Fruit fly (Drosophila melanogaster): ENCODE measurements around the gene CG16974.
A peak's percentile ranks its signal among the peaks of the same experiment; 100 is the strongest.

The CG16974 gene

DNA sequence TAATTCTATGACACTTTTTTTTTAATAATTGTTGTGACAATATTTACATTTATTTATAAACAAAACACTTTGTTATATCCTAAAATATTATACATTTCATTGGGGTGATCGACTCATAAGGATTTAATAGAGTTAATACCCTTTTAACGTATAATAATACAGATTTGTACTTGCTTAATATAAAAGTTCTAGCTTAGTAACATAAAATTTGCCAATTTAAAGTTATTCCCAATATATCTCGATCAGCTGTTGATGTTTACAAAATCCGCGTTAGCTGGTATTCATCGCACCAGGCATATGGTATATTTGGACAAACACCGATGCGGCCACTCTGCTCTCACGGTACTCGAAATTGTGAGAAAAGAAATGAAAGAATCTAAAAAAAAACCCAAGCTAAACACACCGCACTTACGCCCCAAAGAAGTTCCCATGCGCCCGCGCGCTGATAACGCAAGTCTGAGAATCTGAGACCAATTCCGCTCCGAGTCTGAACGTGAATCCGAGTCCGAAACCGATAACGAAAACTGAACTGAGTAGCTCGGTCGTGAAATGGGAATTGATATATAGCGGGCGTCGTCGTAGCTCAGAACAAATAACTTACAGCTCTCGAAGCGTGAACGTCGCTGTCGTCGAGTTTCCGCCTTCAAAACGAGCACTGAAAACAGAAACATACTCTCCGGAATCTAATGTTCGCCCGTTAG is 11.8 kb upstream of the CG16974 start, which contains the start of gene Pect (continued):
- TF ChIP-seq CG34224 (GFP tag; IDR thresholded peaks at IDR 0.05; ENCODE audit: partially characterized antibody) (peak; percentile 32; the same call in 1 of the 3 replicates), CG12659 (GFP tag; optimal IDR thresholded peaks at IDR 0.05) (peak; percentile 11), MTF-1 (GFP tag; optimal IDR thresholded peaks at IDR 0.05; ENCODE audit: borderline replicate concordance) (no peak), B-H2 (GFP tag; optimal IDR thresholded peaks at IDR 0.05) (no peak), slou (GFP tag; optimal IDR thresholded peaks at IDR 0.05) (no peak), so (GFP tag; IDR thresholded peaks at IDR 0.05) (peak; percentile 66; the same call in 1 of the 3 replicates), hkb (optimal IDR thresholded peaks at IDR 0.05) (no peak), hkb (GFP tag; IDR thresholded peaks at IDR 0.05) (0 out of 2 replicates have a peak, but pooled peaks have one; percentile 52)

DNA sequence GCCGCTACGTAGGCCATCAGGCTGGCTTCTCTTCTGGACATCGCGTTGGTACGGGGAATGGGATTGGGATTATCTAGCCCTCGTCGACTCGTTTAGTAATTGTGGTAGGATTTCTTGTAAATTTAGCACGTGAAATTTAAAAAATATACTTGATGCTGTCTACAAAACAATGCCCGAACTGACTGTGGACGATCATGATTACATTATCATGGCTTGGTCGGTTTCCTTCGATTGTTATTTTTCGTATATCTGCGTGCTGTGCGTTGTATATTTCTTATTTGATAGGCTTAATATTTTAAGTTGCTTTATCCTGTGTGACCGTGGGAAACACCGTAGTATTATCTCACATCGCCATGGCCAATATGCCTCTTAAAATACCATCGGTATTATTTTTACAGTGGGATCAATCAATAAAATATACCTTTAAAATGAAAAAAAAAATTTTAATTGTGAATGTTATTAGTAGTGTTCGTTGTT is 11.2 kb upstream of the CG16974 start, which contains the start of gene CG16972:
Gene CG16972, minus strand, starts transcription at position 336 of the 477 bp plus-strand sequence.
- TF ChIP-seq CG9609 (GFP tag; optimal IDR thresholded peaks at IDR 0.05) (no peak), CG8290 (GFP tag; optimal IDR thresholded peaks at IDR 0.05) (no peak), CG8290 (tag; optimal IDR thresholded peaks at IDR 0.05) (no peak), sr (GFP tag; IDR thresholded peaks at IDR 0.05) (no peak), Awh (GFP tag; IDR thresholded peaks at IDR 0.05) (0 out of 2 replicates have a peak, but pooled peaks have one; percentile 9), CG33557 (GFP tag; optimal IDR thresholded peaks at IDR 0.05) (no peak), pita (GFP tag; optimal IDR thresholded peaks at IDR 0.05) (no peak), CG6689 (GFP tag; IDR thresholded peaks at IDR 0.05) (0 out of 2 replicates have a peak, but pooled peaks have one; percentile 12), CG5953 (GFP tag; IDR thresholded peaks at IDR 0.05) (no peak), toy (GFP tag; IDR thresholded peaks at IDR 0.05) (no peak), CG12391 (tag; optimal IDR thresholded peaks at IDR 0.05) (no peak), PHDP (tag; optimal IDR thresholded peaks at IDR 0.05) (no peak), stwl (tag; optimal IDR thresholded peaks at IDR 0.05) (no peak), lmd (GFP tag; IDR thresholded peaks at IDR 0.05) (no peak), maf-S (GFP tag; optimal IDR thresholded peaks at IDR 0.05) (no peak), sna (GFP tag; IDR thresholded peaks at IDR 0.05; ENCODE audit: partially characterized antibody) (no peak), E2f2 (GFP tag; IDR thresholded peaks at IDR 0.05) (no peak), CG14014 (GFP tag; IDR thresholded peaks at IDR 0.05) (0 out of 2 replicates have a peak, but pooled peaks have one; percentile 13), mld (GFP tag; IDR thresholded peaks at IDR 0.05; ENCODE audit: partially characterized antibody) (0 out of 3 replicates have a peak, but pooled peaks have one; percentile 29), tap (tag; optimal IDR thresholded peaks at IDR 0.05) (no peak), CG1647 (GFP tag; optimal IDR thresholded peaks at IDR 0.05) (no peak), CG12155 (GFP tag; optimal IDR thresholded peaks at IDR 0.05) (no peak), Sry-δ (GFP tag; optimal IDR thresholded peaks at IDR 0.05) (no peak), Doc2 (GFP tag; IDR thresholded peaks at IDR 0.05) (no peak), CG9932 (GFP tag; IDR thresholded peaks at IDR 0.05) (no peak), CG12299 (tag; optimal IDR thresholded peaks at IDR 0.05) (peak; percentile 40), nmo (GFP tag; optimal IDR thresholded peaks at IDR 0.05) (no peak), CG33213 (GFP tag; optimal IDR thresholded peaks at IDR 0.05) (no peak), YL-1 (GFP tag; optimal IDR thresholded peaks at IDR 0.05) (peak; percentile 5), sob (GFP tag; IDR thresholded peaks at IDR 0.05) (no peak), MBD-R2 (GFP tag; IDR thresholded peaks at IDR 0.05) (peak; percentile 44), en (GFP tag; optimal IDR thresholded peaks at IDR 0.05) (no peak), mam (GFP tag; optimal IDR thresholded peaks at IDR 0.05) (no peak), Max (GFP tag; optimal IDR thresholded peaks at IDR 0.05) (no peak), CG30020 (tag; optimal IDR thresholded peaks at IDR 0.05) (no peak), CG13287 (GFP tag; IDR thresholded peaks at IDR 0.05; ENCODE audit: partially characterized antibody) (no peak), CG6254 (GFP tag; optimal IDR thresholded peaks at IDR 0.05) (no peak), CG11560 (tag; IDR thresholded peaks at IDR 0.05) (no peak), pan (optimal IDR thresholded peaks at IDR 0.05) (no peak), pan (GFP tag; optimal IDR thresholded peaks at IDR 0.05 in 1 of 2, IDR thresholded peaks at IDR 0.05 in 1 of 2) (peak in 1 of 2 experiments; percentile 53), CG4707 (GFP tag; optimal IDR thresholded peaks at IDR 0.05) (peak; percentile 89)
